Fruit fly (Drosophila melanogaster): ENCODE measurements around the gene mRpL24.

dm6 chr2L:4916738-4917137 is 28.4 kb downstream of the mRpL24 start:
- TF ChIP-seq cnc (optimal IDR thresholded peaks at IDR 0.05) (no peak), Hr96 (GFP tag; optimal IDR thresholded peaks at IDR 0.05) (no peak), CG1620 (GFP tag; optimal IDR thresholded peaks at IDR 0.05) (no peak), CG33017 (tag; optimal IDR thresholded peaks at IDR 0.05) (no peak), CG7101 (tag; optimal IDR thresholded peaks at IDR 0.05) (no peak), Mnt (GFP tag; optimal IDR thresholded peaks at IDR 0.05) (no peak), pad (GFP tag; optimal IDR thresholded peaks at IDR 0.05) (no peak), kay (GFP tag; ENCODE audit: borderline replicate concordance) (no peak)
